Worm (Caenorhabditis elegans) whole organism, mixed stage, embryonic: Measurements from ENCODE around the gene chat-1.

Experiments
- M03D4.4 ChIP-seq: sonication (generic microtip); optimal IDR thresholded peaks from 2 replicates; lab custom pipeline; 2017; ENCODE audit warnings: mild to moderate bottlenecking, missing genetic modification characterization, missing compliant biosample characterization
- bed-3 ChIP-seq: fragments of 200-800 bp; sonication (Bioruptor generic); optimal IDR thresholded peaks from 3 replicates; lab custom pipeline; 2018; ENCODE audit warnings: mild to moderate bottlenecking, missing genetic modification characterization, moderate library complexity, missing compliant biosample characterization
- blmp-1 ChIP-seq: fragments of 150-350 bp; optimal IDR thresholded peaks from 2 replicates; lab custom pipeline; 2014; ENCODE audit warnings: missing biosample characterization, missing genetic modification characterization
- ceh-39 ChIP-seq: fragments of 150-350 bp; optimal IDR thresholded peaks from 2 replicates; lab custom pipeline; 2014; ENCODE audit warnings: missing biosample characterization, missing genetic modification characterization
- ceh-83 ChIP-seq: fragments of 200-800 bp; sonication (Bioruptor generic); optimal IDR thresholded peaks from 2 replicates; lab custom pipeline; 2018; ENCODE audit warnings: mild to moderate bottlenecking, missing genetic modification characterization, missing compliant biosample characterization
- ces-1 ChIP-seq: fragments of 150-350 bp; optimal IDR thresholded peaks from 2 replicates; lab custom pipeline; 2014; ENCODE audit warnings: missing biosample characterization, missing genetic modification reagents, missing genetic modification characterization
- cnd-1 ChIP-seq: fragments of 200-800 bp; sonication (Bioruptor generic); optimal IDR thresholded peaks from 2 replicates; lab custom pipeline; 2018; ENCODE audit warnings: mild to moderate bottlenecking, missing genetic modification characterization, missing compliant biosample characterization
- drap-1 ChIP-seq: fragments of 200-800 bp; sonication (Bioruptor generic); optimal IDR thresholded peaks from 3 replicates; lab custom pipeline; 2018; ENCODE audit warnings: mild to moderate bottlenecking, missing genetic modification characterization, missing compliant biosample characterization
- elt-1 ChIP-seq: sonication (generic microtip); optimal IDR thresholded peaks from 2 replicates; lab custom pipeline; 2017; ENCODE audit warnings: missing genetic modification characterization, mild to moderate bottlenecking, missing compliant biosample characterization, antibody characterized with exemption, moderate library complexity, borderline replicate concordance; ENCODE audit not compliant: insufficient read depth
- elt-3 ChIP-seq: fragments of 150-350 bp; optimal IDR thresholded peaks from 2 replicates; lab custom pipeline; 2014; ENCODE audit warnings: missing biosample characterization, missing genetic modification characterization
- flh-1 ChIP-seq: fragments of 200-800 bp; sonication (Bioruptor generic); optimal IDR thresholded peaks from 2 replicates; lab custom pipeline; 2018; ENCODE audit warnings: mild to moderate bottlenecking, missing genetic modification characterization, moderate library complexity, missing compliant biosample characterization
- ham-2 ChIP-seq: fragments of 200-800 bp; sonication (Bioruptor generic); optimal IDR thresholded peaks from 2 replicates; lab custom pipeline; 2018; ENCODE audit warnings: mild to moderate bottlenecking, missing genetic modification characterization, missing compliant biosample characterization
- hlh-1 ChIP-seq: fragments of 150-350 bp; optimal IDR thresholded peaks from 2 replicates; lab custom pipeline; 2014; ENCODE audit warnings: missing biosample characterization, missing genetic modification reagents, missing genetic modification characterization
- lin-13 ChIP-seq: fragments of 150-350 bp; optimal IDR thresholded peaks from 2 replicates; lab custom pipeline; 2014; ENCODE audit warnings: missing biosample characterization, missing genetic modification characterization
- lin-32 ChIP-seq: fragments of 200-800 bp; sonication (Bioruptor generic); optimal IDR thresholded peaks from 2 replicates; lab custom pipeline; 2018; ENCODE audit warnings: mild to moderate bottlenecking, missing genetic modification characterization, missing compliant biosample characterization
- lsy-2 ChIP-seq: fragments of 150-350 bp; optimal IDR thresholded peaks from 2 replicates; lab custom pipeline; 2014; ENCODE audit warnings: missing biosample characterization, missing genetic modification characterization
- mep-1 ChIP-seq: fragments of 150-350 bp; optimal IDR thresholded peaks from 2 replicates; lab custom pipeline; 2017; ENCODE audit warnings: missing biosample characterization, missing genetic modification reagents, missing genetic modification characterization, inconsistent platforms
- nhr-12 ChIP-seq: fragments of 150-350 bp; optimal IDR thresholded peaks from 2 replicates; lab custom pipeline; 2014; ENCODE audit warnings: missing biosample characterization, missing genetic modification characterization
- nhr-2 ChIP-seq: fragments of 150-350 bp; optimal IDR thresholded peaks from 2 replicates; lab custom pipeline; 2014; ENCODE audit warnings: missing biosample characterization, missing genetic modification characterization
- nhr-237 ChIP-seq: fragments of 150-350 bp; optimal IDR thresholded peaks from 2 replicates; lab custom pipeline; 2014; ENCODE audit warnings: missing biosample characterization, missing genetic modification characterization
- nhr-28 ChIP-seq: fragments of 150-350 bp; optimal IDR thresholded peaks from 2 replicates; lab custom pipeline; 2014; ENCODE audit warnings: missing biosample characterization, missing genetic modification characterization
- nhr-76 ChIP-seq: sonication (generic microtip); optimal IDR thresholded peaks from 2 replicates; lab custom pipeline; 2017; ENCODE audit warnings: missing biosample characterization, missing genetic modification characterization
- pha-4 ChIP-seq: fragments of 150-350 bp; optimal IDR thresholded peaks from 2 replicates; lab custom pipeline; 2018; ENCODE audit warnings: missing biosample characterization, missing genetic modification reagents, missing genetic modification characterization
- sem-2 ChIP-seq: fragments of 200-800 bp; sonication (Bioruptor generic); optimal IDR thresholded peaks from 2 replicates; lab custom pipeline; 2018; ENCODE audit warnings: mild to moderate bottlenecking, missing genetic modification characterization, missing compliant biosample characterization
- snpc-4 ChIP-seq: fragments of 150-350 bp; optimal IDR thresholded peaks from 2 replicates; lab custom pipeline; 2014; ENCODE audit warnings: missing biosample characterization, missing genetic modification characterization
- tbx-8 ChIP-seq: fragments of 200-800 bp; sonication (Bioruptor generic); optimal IDR thresholded peaks from 2 replicates; lab custom pipeline; 2018; ENCODE audit warnings: mild to moderate bottlenecking, missing genetic modification characterization, moderate library complexity, missing compliant biosample characterization
- unc-120 ChIP-seq: sonication (generic microtip); optimal IDR thresholded peaks from 2 replicates; lab custom pipeline; 2017; ENCODE audit warnings: missing genetic modification characterization, missing compliant biosample characterization; ENCODE audit not compliant: poor library complexity, severe bottlenecking
- unc-39 ChIP-seq: fragments of 150-350 bp; optimal IDR thresholded peaks from 2 replicates; lab custom pipeline; 2014; ENCODE audit warnings: missing biosample characterization, missing genetic modification characterization
- unc-62 ChIP-seq: fragments of 150-350 bp; optimal IDR thresholded peaks from 2 replicates; lab custom pipeline; 2014; ENCODE audit warnings: missing biosample characterization, missing genetic modification reagents, missing genetic modification characterization
- zip-8 ChIP-seq: fragments of 150-350 bp; optimal IDR thresholded peaks from 2 replicates; lab custom pipeline; 2014; ENCODE audit warnings: missing biosample characterization, missing genetic modification characterization
- ztf-11 ChIP-seq: fragments of 150-350 bp; optimal IDR thresholded peaks from 2 replicates; lab custom pipeline; 2014; ENCODE audit warnings: missing biosample characterization, missing genetic modification characterization

chat-1 gene

DNA sequence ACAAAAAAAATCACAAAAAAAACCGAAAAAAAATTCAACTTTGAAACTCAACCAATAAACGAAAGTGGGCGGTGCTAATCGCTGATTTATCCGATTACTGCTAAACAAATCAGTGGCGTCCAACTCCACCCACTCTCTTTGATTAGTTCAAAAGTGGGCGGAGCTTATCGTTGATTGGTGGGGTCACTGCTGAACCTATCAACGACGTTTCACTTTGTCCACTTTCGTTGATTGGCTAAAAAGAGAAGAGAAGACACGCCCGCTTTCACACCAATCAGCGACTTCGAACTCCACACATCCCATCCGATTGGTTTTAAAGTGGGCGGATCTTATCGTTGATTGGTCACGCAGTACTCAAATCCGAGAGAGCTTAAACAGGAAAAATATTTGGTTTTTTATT is 23.2 kb upstream of the chat-1 start:
- TF ChIP-seq nhr-12 = no peak

DNA sequence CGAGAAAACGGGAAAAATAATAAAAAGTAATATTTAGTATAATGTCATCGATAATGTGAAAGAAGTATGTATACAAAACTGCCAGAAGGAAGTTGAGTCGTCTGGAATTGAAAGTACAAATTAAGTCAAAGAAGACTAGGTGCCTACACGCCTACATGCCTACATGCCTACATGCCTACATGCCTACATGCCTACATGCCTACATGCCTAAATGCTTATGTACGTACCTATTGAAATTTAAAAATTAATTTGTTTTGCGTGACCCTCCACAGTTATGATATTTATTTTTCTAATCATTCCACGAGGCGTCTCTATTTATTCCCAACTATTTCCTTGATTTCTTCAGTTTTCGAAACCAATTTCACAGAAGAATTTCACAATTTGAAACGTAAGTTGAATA is 17.2 kb upstream of the chat-1 start, which contains the start of the genes str-185 and R08C7.5:
Gene str-185 (minus strand): TSS at position 101 of the 400 bp plus-strand sequence.
Gene R08C7.5 (plus strand): TSS at position 329 of the 400 bp plus-strand sequence.
- no peak for TF ChIP-seq cnd-1
- TF ChIP-seq mep-1 = no peak
- no peak for TF ChIP-seq ceh-39 (tag; lab: Kevin White, UChicago)
- no peak for TF ChIP-seq nhr-76 (tag; lab: Kevin White, UChicago)
- TF ChIP-seq ceh-83 (GFP tag; lab: Kevin White, UChicago) = no peak
- TF ChIP-seq M03D4.4 (tag; lab: Kevin White, UChicago) = no peak
- no peak for TF ChIP-seq drap-1 (GFP tag; lab: Kevin White, UChicago)
- TF ChIP-seq snpc-4 = no peak
- TF ChIP-seq pha-4 = no peak

- TF ChIP-seq elt-3 (tag; lab: Kevin White, UChicago) (no peak), unc-39 (no peak), cnd-1 (no peak), ztf-11 (no peak), nhr-237 (no peak), blmp-1 (tag; lab: Kevin White, UChicago) (no peak), zip-8 (tag; lab: Kevin White, UChicago) (no peak), hlh-1 (tag; lab: Kevin White, UChicago) (no peak), lin-32 (no peak), flh-1 (GFP tag; lab: Kevin White, UChicago) (no peak), sem-2 (GFP tag; lab: Kevin White, UChicago) (no peak), nhr-2 (no peak), ceh-39 (tag; lab: Kevin White, UChicago) (no peak), ceh-83 (GFP tag; lab: Kevin White, UChicago) (no peak), unc-62 (no peak)
These were observed 12.6 kb upstream of the chat-1 start, which contains the start of the genes R08C7.8 and R08C7.4 for ce11 chrIV:4434441-4435084. TSS of gene R08C7.8 (minus strand) at chrIV:4434541. TSS of gene R08C7.4 (plus strand) at chrIV:4435034.

ce11 chrIV:4437825-4438224 is 9.3 kb upstream of the chat-1 start:
- no peak for TF ChIP-seq M03D4.4 (tag; lab: Kevin White, UChicago)
- TF ChIP-seq lin-13 (tag; lab: Kevin White, UChicago) = no peak
- TF ChIP-seq unc-39 = no peak
- peak; percentile 56 for TF ChIP-seq ham-2 (GFP tag; lab: Kevin White, UChicago)
- TF ChIP-seq tbx-8 (GFP tag; lab: Kevin White, UChicago) = no peak
- TF ChIP-seq unc-62 = no peak
- peak; percentile 92 for TF ChIP-seq elt-1 (tag; lab: Kevin White, UChicago)
- no peak for TF ChIP-seq lin-32
- TF ChIP-seq nhr-2 = no peak
- TF ChIP-seq unc-120 (tag; lab: Kevin White, UChicago) = no peak
- TF ChIP-seq, all 35 proteins: peak for 2

DNA sequence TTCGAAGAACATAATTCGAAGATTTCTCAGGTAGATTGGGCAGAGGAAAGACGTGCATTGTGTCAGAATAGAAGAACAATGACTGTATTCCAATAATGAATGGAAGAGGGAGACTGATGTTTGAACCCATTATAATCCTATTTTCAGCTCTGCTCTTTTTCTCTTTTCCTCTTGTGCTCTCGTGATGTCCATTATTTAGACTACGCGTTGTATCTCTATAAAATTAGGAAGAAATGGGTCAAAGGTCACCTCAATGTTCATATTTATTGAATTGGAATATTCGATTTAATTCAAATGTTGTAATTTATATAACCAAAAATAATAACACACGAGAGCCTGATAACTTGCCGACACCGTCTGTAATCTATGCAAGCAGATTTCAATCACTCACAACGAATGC is 7.9 kb upstream of the chat-1 start, which contains the start of gene fbxb-74:
Gene fbxb-74 (minus strand): TSS at position 101 of the 400 bp plus-strand sequence.
- TF ChIP-seq nhr-12 = no peak
- no peak for TF ChIP-seq blmp-1 (tag; lab: Kevin White, UChicago)
- TF ChIP-seq nhr-28 (tag; lab: Kevin White, UChicago) = no peak
- no peak for TF ChIP-seq ceh-39 (tag; lab: Kevin White, UChicago)
- no peak for TF ChIP-seq snpc-4
- no peak for TF ChIP-seq elt-3 (tag; lab: Kevin White, UChicago)
- TF ChIP-seq drap-1 (GFP tag; lab: Kevin White, UChicago) = no peak
- no peak for TF ChIP-seq unc-120 (tag; lab: Kevin White, UChicago)
- no peak for TF ChIP-seq tbx-8 (GFP tag; lab: Kevin White, UChicago)
- TF ChIP-seq nhr-76 (tag; lab: Kevin White, UChicago) = no peak
- TF ChIP-seq bed-3 = no peak
- TF ChIP-seq lsy-2 (tag; lab: Kevin White, UChicago) = no peak
- TF ChIP-seq ces-1 (GFP tag; lab: Kevin White, UChicago) = no peak
